Fruit fly (Drosophila melanogaster) whole organism, pupa: ENCODE measurements around the gene CG43060.
"Not testable (repeated sequence)": the region's sequence is repeated elsewhere in the genome, so short reads cannot be mapped to it uniquely, and the experiment has no call there.

ENCODE experiments used
- CG12605 ChIP-seq: fragments of 200-800 bp; sonication (Bioruptor generic); IDR thresholded peaks from 2 replicates; pipeline ENCODE4 v1.3.6; 2022; ENCODE audit warnings: missing biosample characterization, missing genetic modification characterization
- CG13204 ChIP-seq: fragments of 200-800 bp; sonication (Bioruptor generic); optimal IDR thresholded peaks from 2 replicates; lab custom pipeline; 2018; ENCODE audit warnings: missing biosample characterization, mild to moderate bottlenecking, missing genetic modification characterization, moderate library complexity
- CG15710 ChIP-seq: fragments of 200-800 bp; sonication (Bioruptor generic); optimal IDR thresholded peaks from 2 replicates; lab custom pipeline; 2018; ENCODE audit warnings: missing biosample characterization, mild to moderate bottlenecking, missing genetic modification characterization, moderate library complexity
- CG17806 ChIP-seq: fragments of 200-800 bp; sonication (Bioruptor generic); optimal IDR thresholded peaks from 2 replicates; lab custom pipeline; 2018; ENCODE audit warnings: missing biosample characterization, mild to moderate bottlenecking, missing genetic modification characterization, moderate library complexity
- CG4496 ChIP-seq: fragments of 200-800 bp; sonication (Bioruptor generic); IDR thresholded peaks from 3 replicates; pipeline ENCODE4 v1.3.6; 2022; ENCODE audit warnings: missing biosample characterization, missing genetic modification characterization
- CG8159 ChIP-seq: fragments of 200-800 bp; sonication (Bioruptor generic); optimal IDR thresholded peaks from 3 replicates; lab custom pipeline; 2018; ENCODE audit warnings: missing biosample characterization, mild to moderate bottlenecking, missing genetic modification characterization, moderate library complexity
- CG8301 ChIP-seq: fragments of 200-800 bp; sonication (Bioruptor generic); optimal IDR thresholded peaks from 2 replicates; lab custom pipeline; 2018; ENCODE audit warnings: missing biosample characterization, mild to moderate bottlenecking, missing genetic modification characterization
- CG9948 ChIP-seq: fragments of 200-800 bp; sonication (Bioruptor generic); optimal IDR thresholded peaks from 2 replicates; lab custom pipeline; 2018; ENCODE audit warnings: missing biosample characterization, mild to moderate bottlenecking, missing genetic modification characterization, moderate library complexity
- D1 ChIP-seq: fragments of 200-800 bp; sonication (Bioruptor generic); optimal IDR thresholded peaks from 2 replicates; lab custom pipeline; 2018; ENCODE audit warnings: missing biosample characterization, mild to moderate bottlenecking, missing genetic modification characterization, moderate library complexity
- EcR ChIP-seq: fragments of 200-800 bp; sonication (Bioruptor generic); optimal IDR thresholded peaks from 3 replicates; lab custom pipeline; 2019; ENCODE audit warnings: missing biosample characterization, missing genetic modification characterization, mild to moderate bottlenecking, moderate library complexity, missing genetic modification reagents
- Ets98B ChIP-seq: fragments of 200-800 bp; sonication (Bioruptor generic); IDR thresholded peaks from 2 replicates; pipeline ENCODE4 v1.3.6; 2022; ENCODE audit warnings: missing biosample characterization, missing genetic modification characterization
- Pif1A ChIP-seq: fragments of 200-800 bp; sonication (Bioruptor generic); optimal IDR thresholded peaks from 3 replicates; lab custom pipeline; 2016; ENCODE audit warnings: missing biosample characterization, missing genetic modification characterization
- Pif1B ChIP-seq: fragments of 200-800 bp; sonication (Bioruptor generic); optimal IDR thresholded peaks from 3 replicates; lab custom pipeline; 2016; ENCODE audit warnings: missing biosample characterization, missing genetic modification characterization
- Snoo ChIP-seq: fragments of 200-800 bp; sonication (Bioruptor generic); optimal IDR thresholded peaks from 3 replicates; lab custom pipeline; 2017; ENCODE audit warnings: missing biosample characterization, mild to moderate bottlenecking, missing genetic modification characterization, inconsistent platforms
- fd96Ca ChIP-seq: fragments of 200-800 bp; sonication (Bioruptor generic); IDR thresholded peaks from 3 replicates; pipeline ENCODE4 v1.3.6; 2022; ENCODE audit warnings: missing biosample characterization, missing genetic modification characterization
- gl ChIP-seq: fragments of 200-800 bp; sonication (Bioruptor generic); optimal IDR thresholded peaks from 2 replicates; lab custom pipeline; 2018; ENCODE audit warnings: missing biosample characterization, mild to moderate bottlenecking, missing genetic modification characterization
- rn ChIP-seq: fragments of 200-800 bp; sonication (Bioruptor generic); IDR thresholded peaks from 2 replicates; pipeline ENCODE4 v1.3.6; 2022; ENCODE audit warnings: missing biosample characterization, missing genetic modification characterization

CG43060 gene

DNA sequence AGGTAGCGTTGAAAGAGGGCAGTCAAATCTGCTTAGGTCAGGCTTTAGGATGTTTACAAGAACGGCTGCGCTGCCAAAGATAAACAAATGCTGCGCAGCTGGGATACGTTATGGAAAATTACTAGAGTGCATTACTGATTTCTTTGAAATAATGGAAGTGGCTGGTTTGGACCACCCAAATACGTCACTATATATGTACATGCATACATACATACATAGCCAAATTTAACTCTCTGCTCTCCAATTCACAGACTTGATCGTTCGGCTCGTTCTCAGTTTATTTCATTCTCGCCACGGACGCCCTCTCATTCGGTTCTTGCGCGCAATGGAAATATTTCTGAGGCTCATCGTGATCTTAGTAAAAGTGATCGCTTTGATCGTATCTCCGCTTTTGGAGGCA, 52.8 kb downstream of the CG43060 start, which contains the start of gene CG7900:
Gene CG7900 (plus strand): TSS at position 301 of the 400 bp plus-strand sequence.
- not testable (repeated sequence) for TF ChIP-seq CG13204 (GFP tag; lab: Kevin White, UChicago); fd96Ca; D1

DNA sequence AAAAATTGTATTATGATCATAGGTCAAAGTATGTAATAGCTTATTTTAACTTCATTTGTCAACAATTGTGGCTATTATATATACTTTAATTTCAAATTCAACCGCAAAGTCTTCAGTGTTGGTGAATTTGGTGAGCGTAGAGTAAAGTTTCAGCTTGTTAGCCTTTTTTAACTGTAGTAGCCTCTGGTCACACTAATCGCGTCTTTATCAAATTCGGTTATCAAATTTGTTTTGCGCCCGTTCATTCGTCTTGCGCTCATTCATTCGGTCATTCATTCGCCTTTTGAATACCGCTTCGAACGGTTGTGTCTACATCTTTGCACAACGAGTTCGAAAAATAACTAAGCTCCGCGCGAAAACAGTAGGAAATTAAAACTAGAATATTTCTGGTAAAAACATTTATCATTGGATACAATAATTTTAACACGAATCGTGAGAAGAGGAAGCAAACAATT, 64.1 kb downstream of the CG43060 start, which contains the start of gene puc:
Gene puc (plus strand): TSS at position 245 of the 455 bp plus-strand sequence.
- TF ChIP-seq CG9948 (tag; lab: Kevin White, UChicago) (no peak), Ets98B (GFP tag; lab: Robert Waterston, UW) (no peak), CG12605 (GFP tag; lab: Robert Waterston, UW) (no peak), CG8301 (tag; lab: Kevin White, UChicago) (no peak), CG17806 (tag; lab: Kevin White, UChicago) (no peak), CG15710 (tag; lab: Kevin White, UChicago) (no peak), Pif1B (GFP tag; lab: Kevin White, UChicago) (peak; percentile 48), CG4496 (GFP tag; lab: Robert Waterston, UW) (no peak), CG8159 (tag; lab: Kevin White, UChicago) (no peak), rn (GFP tag; lab: Robert Waterston, UW) (no peak), D1 (no peak), CG13204 (GFP tag; lab: Kevin White, UChicago) (no peak), fd96Ca (no peak), Snoo (tag; lab: Kevin White, UChicago) (peak; percentile 35), gl (tag; lab: Kevin White, UChicago) (no peak), EcR (peak; percentile 74), Pif1A (GFP tag; lab: Kevin White, UChicago) (peak; percentile 14)
- TF ChIP-seq, all 21 proteins: peak for 4
